Fruit fly (Drosophila melanogaster) whole organism, wandering third instar larva: ENCODE data around the gene CG4271.

Experiments used
- CrebA ChIP-seq: fragments of 200-800 bp; sonication (Bioruptor generic); optimal IDR thresholded peaks from 2 replicates; lab custom pipeline; 2016; ENCODE audit warnings: missing biosample characterization, mild to moderate bottlenecking, missing genetic modification characterization, borderline replicate concordance
- Mio ChIP-seq: sonication (Bioruptor generic); optimal IDR thresholded peaks from 2 replicates; lab custom pipeline; 2016; ENCODE audit warnings: missing biosample characterization, missing genetic modification characterization
- N ChIP-seq: fragments of >200 bp; optimal IDR thresholded peaks from 2 replicates; lab custom pipeline; 2018; ENCODE audit warnings: missing biosample characterization, missing external identifiers, missing genetic modification characterization
- dsf ChIP-seq: sonication (Bioruptor generic); optimal IDR thresholded peaks from 2 replicates; lab custom pipeline; 2016; ENCODE audit warnings: missing biosample characterization, missing genetic modification characterization, borderline replicate concordance
- ey ChIP-seq: fragments of 200-800 bp; sonication (Bioruptor generic); optimal IDR thresholded peaks from 2 replicates; lab custom pipeline; 2016; ENCODE audit warnings: missing biosample characterization, missing genetic modification characterization
- fru ChIP-seq: fragments of 200-800 bp; sonication (Bioruptor generic); optimal IDR thresholded peaks from 3 replicates; lab custom pipeline; 2016; ENCODE audit warnings: missing biosample characterization, mild to moderate bottlenecking, missing genetic modification characterization
- h ChIP-seq: fragments of 200-800 bp; sonication (Bioruptor generic); optimal IDR thresholded peaks from 3 replicates; lab custom pipeline; 2016; ENCODE audit warnings: missing biosample characterization, mild to moderate bottlenecking, missing genetic modification characterization
- lola ChIP-seq: fragments of >200 bp; optimal IDR thresholded peaks from 2 replicates; lab custom pipeline; 2017; ENCODE audit warnings: missing biosample characterization, missing genetic modification characterization
- psq ChIP-seq: fragments of 200-800 bp; sonication (Bioruptor generic); optimal IDR thresholded peaks from 3 replicates; lab custom pipeline; 2017; ENCODE audit warnings: missing biosample characterization, mild to moderate bottlenecking, missing genetic modification characterization, moderate library complexity
- rgr ChIP-seq: fragments of 200-800 bp; sonication (Bioruptor generic); optimal IDR thresholded peaks from 3 replicates; lab custom pipeline; 2016; ENCODE audit warnings: missing biosample characterization, mild to moderate bottlenecking, missing genetic modification characterization
- sage ChIP-seq: fragments of 200-800 bp; sonication (Bioruptor generic); optimal IDR thresholded peaks from 2 replicates; lab custom pipeline; 2016; ENCODE audit warnings: missing biosample characterization, mild to moderate bottlenecking, missing genetic modification characterization
- usp ChIP-seq: fragments of >200 bp; optimal IDR thresholded peaks from 2 replicates; lab custom pipeline; 2017; ENCODE audit warnings: missing biosample characterization, missing genetic modification characterization

- no peak for TF ChIP-seq rgr (GFP tag; lab: Kevin White, UChicago)
- no peak for TF ChIP-seq usp (GFP tag; lab: Kevin White, UChicago)
- TF ChIP-seq psq, result no peak
- TF ChIP-seq sage (GFP tag; lab: Kevin White, UChicago), result no peak
- no peak for TF ChIP-seq fru (GFP tag; lab: Kevin White, UChicago)
- TF ChIP-seq N, result no peak
- no peak for TF ChIP-seq h (GFP tag; lab: Kevin White, UChicago)
- TF ChIP-seq CrebA, result no peak
- no peak for TF ChIP-seq lola (GFP tag; lab: Kevin White, UChicago)
- TF ChIP-seq Mio (GFP tag; lab: Kevin White, UChicago), result no peak
- no peak for TF ChIP-seq dsf (GFP tag; lab: Kevin White, UChicago)
- no peak for TF ChIP-seq ey (GFP tag; lab: Kevin White, UChicago)
Measured at dm6 chr2L:2289316-2289715, 4.4 kb downstream of the CG4271 start, which contains the start of gene CG17237.
